Worm (Caenorhabditis elegans): ENCODE results near the gene Y57A10A.14.

Y57A10A.14 gene

DNA sequence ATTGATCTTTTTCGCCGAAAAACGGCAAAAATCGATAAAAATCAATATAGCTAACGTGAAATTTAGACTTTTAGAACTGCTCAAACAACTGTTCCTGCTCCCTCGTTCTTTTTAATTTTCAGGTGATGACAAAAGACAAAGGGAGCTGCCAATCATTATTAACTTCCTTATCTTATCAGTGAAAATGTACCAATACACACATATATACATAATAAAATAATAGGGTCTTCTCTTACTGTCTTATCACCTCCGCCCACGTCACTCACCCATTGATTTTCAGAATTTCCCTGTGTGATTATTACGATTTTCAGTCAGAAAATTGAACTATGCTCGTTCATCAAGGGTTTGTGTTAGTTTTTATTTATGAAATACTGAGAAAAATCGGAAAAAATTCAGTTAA, at the start of gene Y57A10A.14:
TSS of gene Y57A10A.14 (plus strand) at position 228 of the 400 bp plus-strand sequence.
- no peak for TF ChIP-seq lin-11 (tag; optimal IDR thresholded peaks at IDR 0.05)
- no peak for TF ChIP-seq Y55F3AM.14 (GFP tag; optimal IDR thresholded peaks at IDR 0.05)
- no peak for TF ChIP-seq unc-55 (GFP tag; optimal IDR thresholded peaks at IDR 0.05)
- no peak for TF ChIP-seq sma-3 (GFP tag; optimal IDR thresholded peaks at IDR 0.05)
- peak; percentile 69 for TF ChIP-seq crh-2 (tag; optimal IDR thresholded peaks at IDR 0.05)
- no peak for TF ChIP-seq nhr-77 (tag; optimal IDR thresholded peaks at IDR 0.05)
- peak; percentile 87 for TF ChIP-seq skn-1 (tag; optimal IDR thresholded peaks at IDR 0.05)
- TF ChIP-seq fos-1 (tag; optimal IDR thresholded peaks at IDR 0.05): peak; percentile 91
- TF ChIP-seq blmp-1 (tag; optimal IDR thresholded peaks at IDR 0.05; ENCODE audit: insufficient read depth): no peak
- peak; percentile 16 for TF ChIP-seq F13H6.1 (tag; optimal IDR thresholded peaks at IDR 0.05)
- TF ChIP-seq dmd-4 (tag; optimal IDR thresholded peaks at IDR 0.05): no peak
- no peak for TF ChIP-seq ztf-1 (GFP tag; conservative IDR thresholded peaks at IDR 0.05)
- TF ChIP-seq sma-9 (GFP tag; optimal IDR thresholded peaks at IDR 0.05): no peak
- TF ChIP-seq sma-9 (tag; optimal IDR thresholded peaks at IDR 0.05): no peak

- no peak for TF ChIP-seq C34F6.9 (tag; optimal IDR thresholded peaks at IDR 0.05)
- TF ChIP-seq unc-62 (GFP tag; optimal IDR thresholded peaks at IDR 0.05): no peak
- TF ChIP-seq peb-1 (tag; optimal IDR thresholded peaks at IDR 0.05): no peak
- TF ChIP-seq sem-4 (tag; optimal IDR thresholded peaks at IDR 0.05): no peak
- TF ChIP-seq fos-1 (tag; optimal IDR thresholded peaks at IDR 0.05): no peak
- TF ChIP-seq egl-27 (tag; optimal IDR thresholded peaks at IDR 0.05): no peak
- no peak for TF ChIP-seq unc-39 (tag; optimal IDR thresholded peaks at IDR 0.05)
- TF ChIP-seq skn-1 (tag; optimal IDR thresholded peaks at IDR 0.05): no peak
- TF ChIP-seq ceh-16 (tag; optimal IDR thresholded peaks at IDR 0.05): no peak
- TF ChIP-seq elt-3 (tag; optimal IDR thresholded peaks at IDR 0.05): no peak
- TF ChIP-seq lin-13 (GFP tag; optimal IDR thresholded peaks at IDR 0.05): no peak
- TF ChIP-seq nhr-6 (tag; optimal IDR thresholded peaks at IDR 0.05): no peak
- TF ChIP-seq zag-1 (tag; optimal IDR thresholded peaks at IDR 0.05): no peak
- TF ChIP-seq sma-3 (GFP tag; optimal IDR thresholded peaks at IDR 0.05): no peak
- no peak for TF ChIP-seq elt-1 (tag; optimal IDR thresholded peaks at IDR 0.05)
- no peak for TF ChIP-seq ceh-82 (tag; optimal IDR thresholded peaks at IDR 0.05)
- TF ChIP-seq R02D3.7 (tag; optimal IDR thresholded peaks at IDR 0.05): no peak
- no peak for TF ChIP-seq lsy-2 (tag; optimal IDR thresholded peaks at IDR 0.05)
- TF ChIP-seq nhr-11 (tag; optimal IDR thresholded peaks at IDR 0.05): no peak
- no peak for TF ChIP-seq ZK546.5 (tag; optimal IDR thresholded peaks at IDR 0.05)
Observed at ce11 chrII:12137983-12138382, 47.8 kb upstream of the Y57A10A.14 start.

DNA sequence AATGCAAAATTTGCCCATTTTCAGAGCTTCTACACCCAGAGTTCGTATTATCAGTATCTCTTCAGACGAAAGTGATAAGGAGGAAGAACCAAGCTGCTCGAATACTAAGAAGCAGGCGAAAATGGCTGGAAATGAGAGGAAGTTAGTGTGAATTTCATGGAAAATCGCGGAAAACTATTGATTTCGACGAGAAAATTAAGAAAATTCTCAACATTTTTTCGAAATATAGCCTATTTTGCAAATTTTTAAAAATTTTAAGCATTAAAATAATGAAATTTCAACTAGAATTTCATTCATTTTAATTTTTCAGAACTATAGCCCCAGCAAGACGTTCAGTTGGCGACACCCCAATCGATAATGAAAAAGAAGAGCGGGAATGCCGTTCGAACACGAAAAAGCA, 42.2 kb upstream of the Y57A10A.14 start:
- TF ChIP-seq fos-1 (tag; optimal IDR thresholded peaks at IDR 0.05) (no peak), nhr-6 (tag; optimal IDR thresholded peaks at IDR 0.05) (no peak), lsy-2 (tag; optimal IDR thresholded peaks at IDR 0.05) (no peak), crh-2 (tag; optimal IDR thresholded peaks at IDR 0.05) (no peak), nhr-23 (tag; optimal IDR thresholded peaks at IDR 0.05) (no peak), zag-1 (tag; optimal IDR thresholded peaks at IDR 0.05) (no peak)

DNA sequence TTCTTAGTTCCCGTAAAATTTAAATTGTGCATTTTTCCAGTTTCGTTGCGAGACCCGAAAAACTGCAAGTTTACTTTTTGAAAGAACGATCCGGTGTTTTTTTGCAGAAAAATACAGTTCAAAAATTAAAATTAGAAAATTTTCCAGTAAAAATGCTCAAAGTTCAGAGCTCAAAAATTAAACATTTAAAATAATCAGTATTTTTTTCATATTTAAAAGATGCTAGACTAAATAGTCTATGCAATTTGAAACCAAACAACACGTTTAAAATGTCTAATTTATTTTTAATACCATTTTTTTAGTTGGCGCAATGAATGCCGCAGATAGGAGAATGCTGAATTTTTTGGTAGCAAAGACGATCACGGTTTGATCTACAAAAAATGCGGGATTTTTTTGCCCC, 38.4 kb upstream of the Y57A10A.14 start, which contains the start of gene Y57A10A.2:
TSS of gene Y57A10A.2 (plus strand) at position 301 of the 400 bp plus-strand sequence.
- TF ChIP-seq sem-4 (tag; optimal IDR thresholded peaks at IDR 0.05) (no peak), aly-2 (tag; optimal IDR thresholded peaks at IDR 0.05) (no peak), R02D3.7 (tag; optimal IDR thresholded peaks at IDR 0.05) (no peak), gmeb-1 (tag; optimal IDR thresholded peaks at IDR 0.05) (no peak), ztf-11 (tag; optimal IDR thresholded peaks at IDR 0.05) (no peak), egl-27 (tag; optimal IDR thresholded peaks at IDR 0.05) (no peak), ama-1 (optimal IDR thresholded peaks at IDR 0.05) (no peak), fos-1 (tag; optimal IDR thresholded peaks at IDR 0.05) (no peak), nhr-23 (tag; optimal IDR thresholded peaks at IDR 0.05) (no peak)

ce11 chrII:12150227-12150626, 35.5 kb upstream of the Y57A10A.14 start:
- TF ChIP-seq aly-2 (tag; optimal IDR thresholded peaks at IDR 0.05) (no peak), alr-1 (tag; optimal IDR thresholded peaks at IDR 0.05) (no peak), ztf-1 (GFP tag; conservative IDR thresholded peaks at IDR 0.05) (no peak), sem-4 (tag; optimal IDR thresholded peaks at IDR 0.05) (no peak), fos-1 (tag; optimal IDR thresholded peaks at IDR 0.05) (no peak), nhr-237 (tag; optimal IDR thresholded peaks at IDR 0.05) (no peak), ZK546.5 (tag; optimal IDR thresholded peaks at IDR 0.05) (no peak), lin-13 (GFP tag; optimal IDR thresholded peaks at IDR 0.05) (no peak), skn-1 (tag; optimal IDR thresholded peaks at IDR 0.05) (no peak), peb-1 (tag; optimal IDR thresholded peaks at IDR 0.05) (no peak), ceh-16 (tag; optimal IDR thresholded peaks at IDR 0.05) (no peak), mbf-1 (tag; optimal IDR thresholded peaks at IDR 0.05) (no peak), unc-62 (GFP tag; optimal IDR thresholded peaks at IDR 0.05) (no peak)
